Fruit fly (Drosophila melanogaster) whole organism, embryonic: Measurements from ENCODE around the gene Nazo.

ENCODE experiments used
- CG11085 ChIP-seq: fragments of 200-800 bp; sonication (Bioruptor generic); IDR thresholded peaks from 2 replicates; pipeline ENCODE4 v1.3.6; 2022; ENCODE audit warnings: missing biosample characterization, missing genetic modification characterization
- CG11560 ChIP-seq: fragments of 200-800 bp; sonication (Bioruptor generic); IDR thresholded peaks from 3 replicates; pipeline ENCODE4 v1.3.6; 2022; ENCODE audit warnings: missing biosample characterization, missing genetic modification characterization
- CG12744 ChIP-seq: fragments of 200-800 bp; sonication (Bioruptor generic); optimal IDR thresholded peaks from 2 replicates; lab custom pipeline; 2016; ENCODE audit warnings: missing biosample characterization, missing genetic modification characterization
- CG12769 ChIP-seq: fragments of 200-800 bp; sonication (Bioruptor generic); optimal IDR thresholded peaks from 2 replicates; lab custom pipeline; 2019; ENCODE audit warnings: missing biosample characterization, mild to moderate bottlenecking, missing genetic modification characterization, moderate library complexity
- CG13296 ChIP-seq: fragments of 200-800 bp; sonication (Bioruptor generic); optimal IDR thresholded peaks from 3 replicates; lab custom pipeline; 2018; ENCODE audit warnings: missing biosample characterization, mild to moderate bottlenecking, missing genetic modification characterization
- CG13424 ChIP-seq: fragments of 200-800 bp; sonication (Bioruptor generic); optimal IDR thresholded peaks from 2 replicates; lab custom pipeline; 2019; ENCODE audit warnings: missing biosample characterization, mild to moderate bottlenecking, missing genetic modification characterization, moderate library complexity
- CG13624 ChIP-seq: fragments of 200-800 bp; sonication (Bioruptor generic); optimal IDR thresholded peaks from 2 replicates; lab custom pipeline; 2016; ENCODE audit warnings: missing biosample characterization, missing genetic modification characterization
- CG14860 ChIP-seq: fragments of 200-800 bp; sonication (Bioruptor generic); IDR thresholded peaks from 3 replicates; pipeline ENCODE4 v1.3.6; 2022; ENCODE audit warnings: missing biosample characterization, missing genetic modification characterization; ENCODE audit not compliant: partially characterized antibody
- CG1603 ChIP-seq: fragments of 200-800 bp; sonication (Bioruptor generic); optimal IDR thresholded peaks from 2 replicates; lab custom pipeline; 2019; ENCODE audit warnings: missing biosample characterization, mild to moderate bottlenecking, missing genetic modification characterization, moderate library complexity
- CG18262 ChIP-seq: fragments of 200-800 bp; optimal IDR thresholded peaks from 3 replicates; lab custom pipeline; 2019; ENCODE audit warnings: missing biosample characterization, mild to moderate bottlenecking, missing genetic modification characterization, moderate library complexity
- CG43689 ChIP-seq: fragments of 200-800 bp; sonication (Bioruptor generic); IDR thresholded peaks from 2 replicates; pipeline ENCODE4 v1.3.6; 2022; ENCODE audit warnings: missing biosample characterization, missing genetic modification characterization
- CG4404 ChIP-seq: fragments of 200-800 bp; sonication (Bioruptor generic); IDR thresholded peaks from 2 replicates; pipeline ENCODE4 v1.3.6; 2022; ENCODE audit warnings: missing biosample characterization, missing genetic modification characterization
- CG4617 ChIP-seq: fragments of 200-800 bp; sonication (Bioruptor generic); optimal IDR thresholded peaks from 3 replicates; lab custom pipeline; 2016; ENCODE audit warnings: missing biosample characterization, missing genetic modification characterization, borderline replicate concordance
- CG4707 ChIP-seq: fragments of 200-800 bp; sonication (Bioruptor generic); optimal IDR thresholded peaks from 2 replicates; lab custom pipeline; 2018; ENCODE audit warnings: missing biosample characterization, mild to moderate bottlenecking, missing genetic modification characterization, moderate library complexity
- CG6765 ChIP-seq: fragments of 200-800 bp; sonication (Bioruptor generic); optimal IDR thresholded peaks from 3 replicates; lab custom pipeline; 2017; ENCODE audit warnings: missing biosample characterization, mild to moderate bottlenecking, missing genetic modification characterization
- CG7372 ChIP-seq: fragments of 200-800 bp; sonication (Bioruptor generic); IDR thresholded peaks from 2 replicates; pipeline ENCODE4 v1.3.6; 2022; ENCODE audit warnings: missing biosample characterization, missing genetic modification characterization
- CG7556 ChIP-seq: fragments of 200-800 bp; sonication (Bioruptor generic); optimal IDR thresholded peaks from 2 replicates; lab custom pipeline; 2017; ENCODE audit warnings: missing biosample characterization, mild to moderate bottlenecking, missing genetic modification characterization
- CG8924 ChIP-seq: fragments of 200-800 bp; optimal IDR thresholded peaks from 3 replicates; lab custom pipeline; 2019; ENCODE audit warnings: missing biosample characterization, mild to moderate bottlenecking, missing genetic modification characterization, moderate library complexity
- CrebB ChIP-seq: fragments of 200-800 bp; sonication (Bioruptor generic); optimal IDR thresholded peaks from 3 replicates; lab custom pipeline; 2018; ENCODE audit warnings: missing biosample characterization, mild to moderate bottlenecking, missing genetic modification characterization
- Dfd ChIP-seq, 2 experiments: fragments of >200 bp; optimal IDR thresholded peaks; 2 replicates each; lab custom pipeline; 2017; ENCODE audit warnings: missing biosample characterization in 2 of 2, missing genetic modification characterization in 2 of 2
- Doc2 ChIP-seq: fragments of 200-800 bp; sonication (Bioruptor generic); IDR thresholded peaks from 2 replicates; pipeline ENCODE4 v1.3.6; 2022; ENCODE audit warnings: missing biosample characterization, missing genetic modification characterization
- GATAe ChIP-seq: fragments of 200-800 bp; sonication (Bioruptor generic); conservative IDR thresholded peaks from 2 replicates; pipeline ENCODE4 v1.3.6; 2022; ENCODE audit warnings: missing biosample characterization, missing genetic modification characterization
- MTF-1 ChIP-seq: fragments of 200-800 bp; sonication (Bioruptor generic); optimal IDR thresholded peaks from 2 replicates; lab custom pipeline; 2018; ENCODE audit warnings: missing biosample characterization, mild to moderate bottlenecking, missing genetic modification characterization, borderline replicate concordance
- Opbp ChIP-seq: fragments of 200-800 bp; sonication (Bioruptor generic); IDR thresholded peaks from 3 replicates; pipeline ENCODE4 v1.3.6; 2022; ENCODE audit warnings: missing biosample characterization, missing genetic modification characterization; ENCODE audit not compliant: partially characterized antibody
- Sry-β ChIP-seq: fragments of 200-800 bp; sonication (Bioruptor generic); optimal IDR thresholded peaks from 2 replicates; lab custom pipeline; 2018; ENCODE audit warnings: missing biosample characterization, mild to moderate bottlenecking, missing genetic modification characterization, moderate library complexity
- Usf ChIP-seq: fragments of 200-800 bp; sonication (Bioruptor generic); optimal IDR thresholded peaks from 2 replicates; lab custom pipeline; 2017; ENCODE audit warnings: missing genotype, missing biosample characterization, missing genetic modification characterization
- ash1 ChIP-seq: fragments of 200-800 bp; sonication (Bioruptor generic); optimal IDR thresholded peaks from 2 replicates; lab custom pipeline; 2018; ENCODE audit warnings: missing biosample characterization, mild to moderate bottlenecking, missing genetic modification characterization
- az2 ChIP-seq: fragments of 200-800 bp; sonication (Bioruptor generic); optimal IDR thresholded peaks from 3 replicates; lab custom pipeline; 2016; ENCODE audit warnings: missing biosample characterization, missing genetic modification characterization
- bab2 ChIP-seq: fragments of 200-800 bp; sonication (Bioruptor generic); optimal IDR thresholded peaks from 2 replicates; lab custom pipeline; 2016; ENCODE audit warnings: missing biosample characterization, missing genetic modification characterization
- bcd ChIP-seq: fragments of 200-800 bp; sonication (Bioruptor generic); optimal IDR thresholded peaks from 2 replicates; lab custom pipeline; 2017; ENCODE audit warnings: missing biosample characterization, mild to moderate bottlenecking, missing genetic modification characterization
- caup ChIP-seq: fragments of 200-800 bp; sonication (Bioruptor generic); optimal IDR thresholded peaks from 3 replicates; lab custom pipeline; 2017; ENCODE audit warnings: missing biosample characterization, mild to moderate bottlenecking, missing genetic modification characterization, moderate library complexity; ENCODE audit not compliant: severe bottlenecking
- danr ChIP-seq: fragments of 200-800 bp; sonication (Bioruptor generic); IDR thresholded peaks from 2 replicates; pipeline ENCODE4 v1.3.6; 2022; ENCODE audit warnings: missing biosample characterization, missing genetic modification characterization
- disco-r ChIP-seq: fragments of 200-800 bp; sonication (Bioruptor generic); optimal IDR thresholded peaks from 2 replicates; lab custom pipeline; 2016; ENCODE audit warnings: missing biosample characterization, missing genetic modification characterization
- esg ChIP-seq: fragments of 200-800 bp; sonication (Bioruptor generic); conservative IDR thresholded peaks from 2 replicates; pipeline ENCODE4 v1.3.6; 2022; ENCODE audit warnings: missing biosample characterization, missing genetic modification characterization
- fd102C ChIP-seq: fragments of 200-800 bp; sonication (Bioruptor generic); optimal IDR thresholded peaks from 2 replicates; lab custom pipeline; 2018; ENCODE audit warnings: missing biosample characterization, mild to moderate bottlenecking, missing genetic modification characterization, moderate library complexity
- fru ChIP-seq: fragments of >200 bp; optimal IDR thresholded peaks from 2 replicates; lab custom pipeline; 2017
- grau ChIP-seq: fragments of 200-800 bp; optimal IDR thresholded peaks from 3 replicates; lab custom pipeline; 2019; ENCODE audit warnings: missing biosample characterization, mild to moderate bottlenecking, missing genetic modification characterization, moderate library complexity
- kay ChIP-seq: fragments of 200-800 bp; sonication (Bioruptor generic); optimal IDR thresholded peaks from 2 replicates; lab custom pipeline; 2016; ENCODE audit warnings: missing biosample characterization, missing genetic modification characterization
- klu ChIP-seq: fragments of 200-800 bp; sonication (Bioruptor generic); IDR thresholded peaks from 2 replicates; pipeline ENCODE4 v1.3.6; 2022; ENCODE audit warnings: missing biosample characterization, missing genetic modification characterization
- luna ChIP-seq: fragments of 200-800 bp; sonication (Bioruptor generic); optimal IDR thresholded peaks from 2 replicates; lab custom pipeline; 2016; ENCODE audit warnings: missing biosample characterization, missing genetic modification characterization
- nom ChIP-seq: fragments of 200-800 bp; sonication (Bioruptor generic); optimal IDR thresholded peaks from 2 replicates; lab custom pipeline; 2017; ENCODE audit warnings: missing biosample characterization, missing genetic modification characterization, mild to moderate bottlenecking, moderate library complexity, missing genetic modification reagents
- p53 ChIP-seq: fragments of 200-800 bp; sonication (Bioruptor generic); optimal IDR thresholded peaks from 2 replicates; lab custom pipeline; 2016; ENCODE audit warnings: missing biosample characterization, missing genetic modification characterization
- pan ChIP-seq, 4 experiments: fragments of >200 bp in 3 of 4; fragments of 200-800 bp in 1 of 4; sonication (Bioruptor generic) in 1 of 4; optimal IDR thresholded peaks in 3 of 4; IDR thresholded peaks in 1 of 4; 2 replicates each; pipeline versions ENCODE4 v1.3.6 to Lab custom; 2017 to 2022; ENCODE audit warnings: missing biosample characterization in 2 of 4, missing genetic modification characterization in 2 of 4, mixed read lengths in 1 of 4
- sens-2 ChIP-seq: fragments of 200-800 bp; sonication (Bioruptor generic); IDR thresholded peaks from 2 replicates; pipeline ENCODE4 v1.3.6; 2022; ENCODE audit warnings: missing biosample characterization, missing genetic modification characterization
- seq ChIP-seq: fragments of 200-800 bp; sonication (Bioruptor generic); IDR thresholded peaks from 2 replicates; pipeline ENCODE4 v1.3.6; 2022; ENCODE audit warnings: missing biosample characterization, missing genetic modification characterization
- sisA ChIP-seq: fragments of 200-800 bp; sonication (Bioruptor generic); IDR thresholded peaks from 2 replicates; pipeline ENCODE4 v1.3.6; 2022; ENCODE audit warnings: missing biosample characterization, missing genetic modification characterization
- tio ChIP-seq: fragments of 200-800 bp; sonication (Bioruptor generic); optimal IDR thresholded peaks from 2 replicates; lab custom pipeline; 2017; ENCODE audit warnings: missing biosample characterization, missing genetic modification characterization, inconsistent platforms
- unc-4 ChIP-seq: fragments of 200-800 bp; sonication (Bioruptor generic); IDR thresholded peaks from 2 replicates; pipeline ENCODE4 v1.3.6; 2022; ENCODE audit warnings: missing biosample characterization, missing genetic modification characterization; ENCODE audit not compliant: partially characterized antibody

Gene Nazo

dm6 chr3R:8239472-8240301 lies 48.0 kb upstream of the Nazo start (continued):
- TF ChIP-seq CG7556 (peak; percentile 98), sisA (peak; percentile 32), CG6765 (GFP tag; lab: Kevin White, UChicago) (peak; percentile 92), nom (peak; percentile 79), bab2 (GFP tag; lab: Kevin White, UChicago) (peak; percentile 78), Sry-β (GFP tag; lab: Kevin White, UChicago) (peak; percentile 73), kay (GFP tag; lab: Kevin White, UChicago) (peak; percentile 81), caup (GFP tag; lab: Kevin White, UChicago) (peak; percentile 87), Doc2 (no peak), CG4617 (GFP tag; lab: Kevin White, UChicago) (no peak), Dfd (GFP tag; optimal IDR thresholded peaks at IDR 0.05; lab: Kevin White, UChicago) (no peak), bcd (peak; percentile 91), CrebB (tag; lab: Kevin White, UChicago) (peak; percentile 29), CG13424 (peak; percentile 94), CG13624 (peak; percentile 83), esg (no peak; the same call in none of the 2 replicates), CG1603 (peak; percentile 37), CG13296 (GFP tag; lab: Kevin White, UChicago) (peak; percentile 90), GATAe (GFP tag; lab: Robert Waterston, UW) (peak; percentile 47; the same call in 1 of the 2 replicates), Usf (GFP tag; lab: Kevin White, UChicago) (peak; percentile 75), CG4404 (GFP tag; lab: Robert Waterston, UW) (peak; percentile 56), grau (peak; percentile 92), p53 (GFP tag; lab: Kevin White, UChicago) (no peak), fru (no peak), MTF-1 (GFP tag; lab: Kevin White, UChicago) (peak; percentile 65), tio (peak; percentile 96), pan (optimal IDR thresholded peaks at IDR 0.05; lab: Kevin White, UChicago) (no peak), pan (GFP tag; optimal IDR thresholded peaks at IDR 0.05 in 1 of 2, IDR thresholded peaks at IDR 0.05 in 1 of 2) (peak in 1 of 2 experiments; percentile 73), CG11560 (peak; percentile 62; the same call in 1 of the 3 replicates), CG7372 (peak; percentile 69), fd102C (no peak), klu (GFP tag; lab: Robert Waterston, UW) (peak; percentile 57), CG43689 (GFP tag; lab: Robert Waterston, UW) (peak; percentile 58), disco-r (GFP tag; lab: Kevin White, UChicago) (peak; percentile 81), seq (peak; percentile 75; the same call in 1 of the 2 replicates), CG12744 (peak; percentile 82), Opbp (GFP tag; lab: Robert Waterston, UW) (no peak), CG14860 (no peak), danr (GFP tag; lab: Robert Waterston, UW) (peak; percentile 18; the same call in 1 of the 2 replicates), CG12769 (peak; percentile 63), ash1 (no peak), CG11085 (peak; percentile 30), luna (peak; percentile 47), unc-4 (no peak), az2 (GFP tag; lab: Kevin White, UChicago) (peak; percentile 91), sens-2 (GFP tag; lab: Robert Waterston, UW) (peak; percentile 50; the same call in 1 of the 2 replicates), CG4707 (peak; percentile 57), CG8924 (tag; lab: Kevin White, UChicago) (peak; percentile 95), CG18262 (tag; lab: Kevin White, UChicago) (peak; percentile 97)
